Worm (Caenorhabditis elegans): ENCODE results near the gene F53F8.4.

DNA sequence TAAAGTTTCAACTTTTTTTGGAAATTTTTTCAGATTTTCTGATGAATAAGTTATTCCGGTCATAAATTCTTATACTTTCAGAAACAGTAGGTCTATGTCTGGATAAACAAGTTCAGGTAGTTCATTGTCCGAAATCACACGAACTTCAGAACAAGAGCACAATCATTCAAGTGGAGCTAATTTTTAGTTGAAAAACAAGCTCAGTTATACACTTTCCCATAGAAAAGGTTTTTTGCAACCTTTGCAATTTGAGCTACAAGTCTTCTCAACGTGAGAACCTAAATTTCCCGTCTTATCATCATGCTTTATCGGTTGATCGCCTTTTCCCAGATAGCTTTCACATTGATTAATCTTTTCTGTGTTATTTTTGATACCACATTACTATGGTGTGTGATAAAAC lies 40.3 kb upstream of the F53F8.4 start, which contains the start of gene srxa-1:
- TF ChIP-seq snpc-4 (GFP tag; optimal IDR thresholded peaks at IDR 0.05) (no peak), snpc-4 (tag; optimal IDR thresholded peaks at IDR 0.05) (no peak), mxl-1 (tag; optimal IDR thresholded peaks at IDR 0.05) (no peak), F37B4.10 (GFP tag; IDR thresholded peaks at IDR 0.05) (no peak), fkh-3 (tag; optimal IDR thresholded peaks at IDR 0.05) (no peak), him-1 (tag; optimal IDR thresholded peaks at IDR 0.05) (no peak), B0035.1 (tag; optimal IDR thresholded peaks at IDR 0.05) (no peak), ama-1 (optimal IDR thresholded peaks at IDR 0.05) (no peak), ama-1 (GFP tag; optimal IDR thresholded peaks at IDR 0.05) (no peak), unc-130 (GFP tag; optimal IDR thresholded peaks at IDR 0.05) (no peak), ceh-40 (GFP tag; IDR thresholded peaks at IDR 0.05) (no peak), dpl-1 (GFP tag; optimal IDR thresholded peaks at IDR 0.05) (no peak), egrh-3 (GFP tag; IDR thresholded peaks at IDR 0.05) (no peak), bed-1 (GFP tag; IDR thresholded peaks at IDR 0.05) (no peak), let-526 (GFP tag; IDR thresholded peaks at IDR 0.05) (no peak)
